Worm (Caenorhabditis elegans) whole organism, L4/young adult: Measurements from ENCODE around the gene F48G7.4.

Source experiments
- W03F9.2 ChIP-seq: fragments of 150-350 bp; optimal IDR thresholded peaks from 2 replicates; lab custom pipeline; 2014; ENCODE audit warnings: missing biosample characterization, missing genetic modification characterization
- dao-5 ChIP-seq: sonication (generic microtip); optimal IDR thresholded peaks from 2 replicates; lab custom pipeline; 2016; ENCODE audit warnings: missing genotype, missing genetic modification characterization, moderate library complexity, missing compliant biosample characterization
- him-1 ChIP-seq: sonication (generic microtip); optimal IDR thresholded peaks from 2 replicates; lab custom pipeline; 2016; ENCODE audit warnings: missing genotype, missing genetic modification reagents, missing genetic modification characterization, missing compliant biosample characterization

ce11 chrV:619054-619453 lies at the start of gene F48G7.4:
- TF ChIP-seq dao-5 (tag; lab: Kevin White, UChicago) (no peak), W03F9.2 (tag; lab: Kevin White, UChicago) (peak; percentile 36), him-1 (tag; lab: Kevin White, UChicago) (no peak)
